Worm (Caenorhabditis elegans) whole organism, midembryonic: ENCODE data around the gene F08H9.4.

Source experiments
- cog-1 ChIP-seq: sonication (generic microtip); optimal IDR thresholded peaks from 2 replicates; lab custom pipeline; 2016; ENCODE audit warnings: missing genetic modification characterization, missing compliant biosample characterization
- flt-1 ChIP-seq: fragments of 200-800 bp; sonication (Bioruptor generic); IDR thresholded peaks from 2 replicates; pipeline ENCODE4 v1.3.6; 2022; ENCODE audit warnings: missing genetic modification characterization, missing compliant biosample characterization
- med-1 ChIP-seq: sonication (generic microtip); optimal IDR thresholded peaks from 2 replicates; lab custom pipeline; 2017; ENCODE audit warnings: missing genetic modification characterization, mild to moderate bottlenecking, missing compliant biosample characterization, antibody characterized with exemption, missing genetic modification reagents; ENCODE audit not compliant: insufficient read depth
- ref-1 ChIP-seq: fragments of 200-800 bp; sonication (Bioruptor generic); conservative IDR thresholded peaks from 2 replicates; pipeline ENCODE4 v1.3.6; 2022; ENCODE audit warnings: missing genetic modification reagents, missing genetic modification characterization, missing compliant biosample characterization
- ztf-23 ChIP-seq: fragments of 200-800 bp; sonication (Bioruptor generic); IDR thresholded peaks from 2 replicates; pipeline ENCODE4 v1.3.6; 2022; ENCODE audit warnings: missing genetic modification reagents, missing genetic modification characterization, missing compliant biosample characterization

ce11 chrV:14436195-14436594, 28.0 kb downstream of the F08H9.4 start:
- TF ChIP-seq cog-1 (tag; lab: Kevin White, UChicago) (no peak), med-1 (no peak), flt-1 (GFP tag; lab: Robert Waterston, UW) (no peak), ztf-23 (GFP tag; lab: Robert Waterston, UW) (no peak), ref-1 (GFP tag; lab: Robert Waterston, UW) (no peak)
